Worm (Caenorhabditis elegans) whole organism, L4 larva: Measurements from ENCODE around the gene C27B7.5.

Source experiments
- F37D6.2 ChIP-seq: sonication (generic microtip); optimal IDR thresholded peaks from 2 replicates; lab custom pipeline; 2016; ENCODE audit warnings: mild to moderate bottlenecking, missing genetic modification characterization, missing compliant biosample characterization
- daf-12 ChIP-seq: fragments of 150-350 bp; optimal IDR thresholded peaks from 2 replicates; lab custom pipeline; 2014; ENCODE audit warnings: missing biosample characterization, missing genetic modification reagents, missing genetic modification characterization
- egl-27 ChIP-seq: sonication (generic microtip); optimal IDR thresholded peaks from 3 replicates; lab custom pipeline; 2017; ENCODE audit warnings: missing biosample characterization, missing genetic modification reagents, missing genetic modification characterization
- fkh-10 ChIP-seq: fragments of 150-350 bp; optimal IDR thresholded peaks from 2 replicates; lab custom pipeline; 2014; ENCODE audit warnings: missing biosample characterization, missing genetic modification reagents, missing genetic modification characterization
- skn-1 ChIP-seq: fragments of 150-350 bp; optimal IDR thresholded peaks from 2 replicates; lab custom pipeline; 2014; ENCODE audit warnings: missing biosample characterization, missing genetic modification characterization
- tag-97 ChIP-seq: fragments of 200-800 bp; sonication (Bioruptor generic); IDR thresholded peaks from 2 replicates; pipeline ENCODE4 v1.3.6; 2022; ENCODE audit warnings: missing genetic modification characterization, missing compliant biosample characterization

DNA sequence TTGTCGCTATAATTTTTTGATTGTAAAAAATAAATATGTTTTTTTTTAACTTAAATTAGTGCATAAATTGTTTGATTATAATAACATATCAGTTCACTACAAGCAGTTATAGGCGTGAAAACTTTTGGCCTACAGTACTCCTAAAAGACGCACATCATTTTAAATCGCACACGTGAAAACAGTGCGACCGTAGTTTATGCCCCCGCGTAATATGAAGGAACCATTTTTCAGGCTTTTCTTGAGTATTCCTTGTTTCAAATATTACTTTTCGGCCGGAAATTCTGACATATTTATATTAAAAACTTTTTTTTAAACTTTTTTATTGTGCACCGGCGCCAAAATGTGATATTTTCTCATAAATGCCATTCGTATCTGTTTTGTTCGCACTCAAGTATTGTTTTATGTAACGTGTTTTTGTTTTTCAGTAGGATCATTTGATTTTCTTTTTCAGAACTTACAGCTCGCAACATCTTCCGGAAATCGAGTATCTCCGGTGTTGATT is 12.9 kb upstream of the C27B7.5 start, which contains the start of gene oma-1:
- TF ChIP-seq daf-12 (tag; lab: Kevin White, UChicago), result no peak
- TF ChIP-seq fkh-10 (GFP tag; lab: Kevin White, UChicago), result no peak
- TF ChIP-seq egl-27 (tag; lab: Kevin White, UChicago), result no peak
- TF ChIP-seq F37D6.2 (tag; lab: Kevin White, UChicago), result no peak
- TF ChIP-seq tag-97, result no peak
- TF ChIP-seq skn-1, result no peak
